Fruit fly (Drosophila melanogaster) whole organism, embryonic: ENCODE data around the gene CG33298.

Source experiments
- Asciz ChIP-seq: fragments of 200-800 bp; sonication (Bioruptor generic); optimal IDR thresholded peaks from 2 replicates; lab custom pipeline; 2017; ENCODE audit warnings: missing biosample characterization, mild to moderate bottlenecking, missing genetic modification characterization, missing genetic modification reagents
- CG12219 ChIP-seq: fragments of 200-800 bp; sonication (Bioruptor generic); optimal IDR thresholded peaks from 3 replicates; lab custom pipeline; 2018; ENCODE audit warnings: missing biosample characterization, mild to moderate bottlenecking, missing genetic modification characterization
- CG1233 ChIP-seq: fragments of 200-800 bp; sonication (Bioruptor generic); optimal IDR thresholded peaks from 4 replicates; lab custom pipeline; 2018; ENCODE audit warnings: missing biosample characterization, mild to moderate bottlenecking, missing genetic modification characterization
- CG12769 ChIP-seq: fragments of 200-800 bp; sonication (Bioruptor generic); optimal IDR thresholded peaks from 2 replicates; lab custom pipeline; 2019; ENCODE audit warnings: missing biosample characterization, mild to moderate bottlenecking, missing genetic modification characterization, moderate library complexity
- CG13287 ChIP-seq: fragments of 200-800 bp; sonication (Bioruptor generic); IDR thresholded peaks from 2 replicates; pipeline ENCODE4 v1.3.6; 2022; ENCODE audit warnings: missing biosample characterization, missing genetic modification characterization; ENCODE audit not compliant: partially characterized antibody
- CG13296 ChIP-seq: fragments of 200-800 bp; sonication (Bioruptor generic); optimal IDR thresholded peaks from 3 replicates; lab custom pipeline; 2018; ENCODE audit warnings: missing biosample characterization, mild to moderate bottlenecking, missing genetic modification characterization
- CG14441 ChIP-seq: fragments of 200-800 bp; sonication (Bioruptor generic); IDR thresholded peaks from 2 replicates; pipeline ENCODE4 v1.3.6; 2022; ENCODE audit warnings: missing biosample characterization, missing genetic modification characterization
- CG15514 ChIP-seq: fragments of 200-800 bp; sonication (Bioruptor generic); optimal IDR thresholded peaks from 3 replicates; lab custom pipeline; 2017; ENCODE audit warnings: missing biosample characterization, missing genetic modification characterization, mild to moderate bottlenecking, moderate library complexity, missing genetic modification reagents
- CG15696 ChIP-seq: fragments of 200-800 bp; sonication (Bioruptor generic); optimal IDR thresholded peaks from 2 replicates; lab custom pipeline; 2019; ENCODE audit warnings: missing biosample characterization, mild to moderate bottlenecking, missing genetic modification characterization, moderate library complexity
- CG16813 ChIP-seq: fragments of 200-800 bp; sonication (Bioruptor generic); IDR thresholded peaks from 3 replicates; pipeline ENCODE4 v1.3.6; 2022; ENCODE audit warnings: missing biosample characterization, missing genetic modification characterization; ENCODE audit not compliant: partially characterized antibody
- CG18011 ChIP-seq: fragments of 200-800 bp; sonication (Bioruptor generic); optimal IDR thresholded peaks from 2 replicates; lab custom pipeline; 2017; ENCODE audit warnings: missing biosample characterization, missing genetic modification characterization, mild to moderate bottlenecking, moderate library complexity, missing genotype
- CG2120 ChIP-seq: fragments of 200-800 bp; sonication (Bioruptor generic); optimal IDR thresholded peaks from 3 replicates; lab custom pipeline; 2016; ENCODE audit warnings: missing biosample characterization, missing genetic modification characterization
- CG30020 ChIP-seq: fragments of 200-800 bp; optimal IDR thresholded peaks from 2 replicates; lab custom pipeline; 2019; ENCODE audit warnings: missing biosample characterization, mild to moderate bottlenecking, missing genetic modification characterization, moderate library complexity
- CG31441 ChIP-seq: fragments of 200-800 bp; sonication (Bioruptor generic); IDR thresholded peaks from 2 replicates; pipeline ENCODE4 v1.3.6; 2022; ENCODE audit warnings: missing biosample characterization, missing genetic modification characterization
- CG3281 ChIP-seq: fragments of 200-800 bp; sonication (Bioruptor generic); optimal IDR thresholded peaks from 3 replicates; lab custom pipeline; 2017; ENCODE audit warnings: missing biosample characterization, mild to moderate bottlenecking, missing genetic modification characterization
- CG34376 ChIP-seq: fragments of 200-800 bp; sonication (Bioruptor generic); optimal IDR thresholded peaks from 2 replicates; lab custom pipeline; 2018; ENCODE audit warnings: missing biosample characterization, mild to moderate bottlenecking, missing genetic modification characterization
- CG3726 ChIP-seq: fragments of 200-800 bp; sonication (Bioruptor generic); IDR thresholded peaks from 3 replicates; pipeline ENCODE4, ENCODE4 v1.3.6; 2022; ENCODE audit warnings: missing biosample characterization, missing genetic modification characterization
- CG4328 ChIP-seq: fragments of 200-800 bp; sonication (Bioruptor generic); optimal IDR thresholded peaks from 3 replicates; lab custom pipeline; 2017; ENCODE audit warnings: missing biosample characterization, missing genetic modification reagents, missing genetic modification characterization
- CG6683 ChIP-seq: fragments of 200-800 bp; sonication (Bioruptor generic); optimal IDR thresholded peaks from 2 replicates; lab custom pipeline; 2017; ENCODE audit warnings: missing biosample characterization, mild to moderate bottlenecking, missing genetic modification characterization, missing genetic modification reagents
- CG6765 ChIP-seq: fragments of 200-800 bp; sonication (Bioruptor generic); optimal IDR thresholded peaks from 3 replicates; lab custom pipeline; 2017; ENCODE audit warnings: missing biosample characterization, mild to moderate bottlenecking, missing genetic modification characterization
- CG8281 ChIP-seq: fragments of 200-800 bp; sonication (Bioruptor generic); optimal IDR thresholded peaks from 2 replicates; lab custom pipeline; 2018; ENCODE audit warnings: missing biosample characterization, mild to moderate bottlenecking, missing genetic modification characterization, moderate library complexity
- CG8290 ChIP-seq, 3 experiments: fragments of 200-800 bp; sonication (Bioruptor generic); optimal IDR thresholded peaks; 2 replicates each; lab custom pipeline; 2016 to 2019; ENCODE audit warnings: missing biosample characterization in 3 of 3, missing genetic modification characterization in 3 of 3, mild to moderate bottlenecking in 2 of 3, moderate library complexity in 1 of 3
- CG8924 ChIP-seq: fragments of 200-800 bp; optimal IDR thresholded peaks from 3 replicates; lab custom pipeline; 2019; ENCODE audit warnings: missing biosample characterization, mild to moderate bottlenecking, missing genetic modification characterization, moderate library complexity
- Eip74EF ChIP-seq, 2 experiments: fragments of 200-800 bp in 1 of 2; fragments of >200 bp in 1 of 2; sonication (Bioruptor generic) in 1 of 2; optimal IDR thresholded peaks; 2 replicates each; lab custom pipeline; 2017 to 2019; ENCODE audit warnings: missing biosample characterization in 2 of 2, missing genetic modification characterization in 2 of 2, mild to moderate bottlenecking in 1 of 2, moderate library complexity in 1 of 2
- Fer1 ChIP-seq: fragments of 200-800 bp; sonication (Bioruptor generic); optimal IDR thresholded peaks from 2 replicates; lab custom pipeline; 2017; ENCODE audit warnings: missing biosample characterization, mild to moderate bottlenecking, missing genetic modification characterization
- H15 ChIP-seq: fragments of 200-800 bp; sonication (Bioruptor generic); IDR thresholded peaks from 3 replicates; pipeline ENCODE4 v1.3.6; 2022; ENCODE audit warnings: missing biosample characterization, missing genetic modification characterization
- HHEX ChIP-seq: fragments of 200-800 bp; sonication (Bioruptor generic); optimal IDR thresholded peaks from 3 replicates; lab custom pipeline; 2017; ENCODE audit warnings: missing biosample characterization, mild to moderate bottlenecking, missing genetic modification characterization, missing genetic modification reagents
- Hmr ChIP-seq: fragments of 200-800 bp; sonication (Bioruptor generic); optimal IDR thresholded peaks from 3 replicates; lab custom pipeline; 2017; ENCODE audit warnings: mild to moderate bottlenecking, missing biosample characterization, missing genetic modification reagents, missing genetic modification characterization
- Meics ChIP-seq: fragments of 200-800 bp; sonication (Bioruptor generic); optimal IDR thresholded peaks from 2 replicates; lab custom pipeline; 2017; ENCODE audit warnings: missing biosample characterization, mild to moderate bottlenecking, missing genetic modification characterization
- Spps ChIP-seq: fragments of 200-800 bp; sonication (Bioruptor generic); optimal IDR thresholded peaks from 2 replicates; lab custom pipeline; 2018; ENCODE audit warnings: missing biosample characterization, mild to moderate bottlenecking, missing genetic modification characterization
- Trl ChIP-seq, 3 experiments: fragments of >200 bp in 2 of 3; fragments of 200-800 bp in 1 of 3; sonication (Bioruptor generic) in 1 of 3; optimal IDR thresholded peaks; 2 replicates in 1 of 3; 3 replicates in 2 of 3; lab custom pipeline; 2016 to 2017; ENCODE audit warnings: missing biosample characterization in 1 of 3, missing genetic modification characterization in 1 of 3
- caup ChIP-seq: fragments of 200-800 bp; sonication (Bioruptor generic); optimal IDR thresholded peaks from 3 replicates; lab custom pipeline; 2017; ENCODE audit warnings: missing biosample characterization, mild to moderate bottlenecking, missing genetic modification characterization, moderate library complexity; ENCODE audit not compliant: severe bottlenecking
- chn ChIP-seq: fragments of 200-800 bp; sonication (Bioruptor generic); optimal IDR thresholded peaks from 2 replicates; lab custom pipeline; 2016; ENCODE audit warnings: missing biosample characterization, missing genetic modification characterization
- dpn ChIP-seq, 2 experiments: fragments of 200-800 bp; sonication (Bioruptor generic); optimal IDR thresholded peaks; 3 replicates each; lab custom pipeline; 2016; ENCODE audit warnings: missing biosample characterization in 2 of 2, missing genetic modification characterization in 2 of 2
- eyg ChIP-seq: fragments of 200-800 bp; sonication (Bioruptor generic); optimal IDR thresholded peaks from 3 replicates; lab custom pipeline; 2016; ENCODE audit warnings: missing biosample characterization, missing genetic modification characterization
- gce ChIP-seq: fragments of 200-800 bp; sonication (Bioruptor generic); IDR thresholded peaks from 3 replicates; pipeline ENCODE4 v1.3.6; 2022; ENCODE audit warnings: missing biosample characterization, missing genetic modification characterization
- grau ChIP-seq: fragments of 200-800 bp; optimal IDR thresholded peaks from 3 replicates; lab custom pipeline; 2019; ENCODE audit warnings: missing biosample characterization, mild to moderate bottlenecking, missing genetic modification characterization, moderate library complexity
- lab ChIP-seq: fragments of 200-800 bp; sonication (Bioruptor generic); optimal IDR thresholded peaks from 3 replicates; lab custom pipeline; 2017; ENCODE audit warnings: missing biosample characterization, missing genetic modification characterization, mild to moderate bottlenecking, moderate library complexity, missing genetic modification reagents
- lbe ChIP-seq: fragments of 200-800 bp; sonication (Bioruptor generic); optimal IDR thresholded peaks from 2 replicates; lab custom pipeline; 2016; ENCODE audit warnings: missing biosample characterization, mild to moderate bottlenecking, missing genetic modification characterization
- nerfin-2 ChIP-seq: fragments of 200-800 bp; sonication (Bioruptor generic); IDR thresholded peaks from 2 replicates; pipeline ENCODE4 v1.3.6; 2022; ENCODE audit warnings: missing biosample characterization, missing genetic modification characterization; ENCODE audit not compliant: partially characterized antibody
- pho ChIP-seq: fragments of 200-800 bp; sonication (Bioruptor generic); optimal IDR thresholded peaks from 2 replicates; lab custom pipeline; 2016; ENCODE audit warnings: missing biosample characterization, missing genetic modification characterization
- sc ChIP-seq, 3 experiments: fragments of >200 bp in 2 of 3; fragments of 200-800 bp in 1 of 3; sonication (Bioruptor generic) in 1 of 3; optimal IDR thresholded peaks; 2 replicates in 2 of 3; 3 replicates in 1 of 3; lab custom pipeline; 2017; ENCODE audit warnings: mild to moderate bottlenecking in 1 of 3, missing biosample characterization in 1 of 3, missing genetic modification characterization in 1 of 3, missing genetic modification reagents in 1 of 3
- scrt ChIP-seq: fragments of 200-800 bp; sonication (Bioruptor generic); optimal IDR thresholded peaks from 2 replicates; lab custom pipeline; 2018; ENCODE audit warnings: missing biosample characterization, mild to moderate bottlenecking, missing genetic modification characterization, moderate library complexity
- slbo ChIP-seq: fragments of 200-800 bp; sonication (Bioruptor generic); IDR thresholded peaks from 2 replicates; pipeline ENCODE4 v1.3.6; 2022; ENCODE audit warnings: missing biosample characterization, missing genetic modification characterization
- so ChIP-seq: fragments of 200-800 bp; sonication (Bioruptor generic); IDR thresholded peaks from 3 replicates; pipeline ENCODE4 v1.3.6; 2022; ENCODE audit warnings: missing biosample characterization, missing genetic modification characterization
- sob ChIP-seq: fragments of 200-800 bp; sonication (Bioruptor generic); IDR thresholded peaks from 2 replicates; pipeline ENCODE4 v1.3.6; 2022; ENCODE audit warnings: missing biosample characterization, missing genetic modification characterization
- ssp ChIP-seq: fragments of 200-800 bp; sonication (Bioruptor generic); IDR thresholded peaks from 2 replicates; pipeline ENCODE4 v1.3.6; 2022; ENCODE audit warnings: missing biosample characterization, missing genetic modification characterization

Gene CG33298

dm6 chr2L:9509653-9510052, 14.4 kb downstream of the CG33298 start (continued):
- peak in 1 of 2 experiments; percentile 45 for TF ChIP-seq Eip74EF (GFP tag; optimal IDR thresholded peaks at IDR 0.05; lab: Kevin White, UChicago)
- TF ChIP-seq CG8290 (GFP tag; optimal IDR thresholded peaks at IDR 0.05; lab: Kevin White, UChicago) = no peak
- peak in 1 of 2 experiments; percentile 75 for TF ChIP-seq CG8290 (tag; optimal IDR thresholded peaks at IDR 0.05; lab: Kevin White, UChicago)
- no peak for TF ChIP-seq Spps (tag; lab: Kevin White, UChicago)
- TF ChIP-seq slbo (GFP tag; lab: Robert Waterston, UW) = no peak
- TF ChIP-seq so = 0 out of 3 replicates have a peak, but pooled peaks have one; percentile 57
- peak; percentile 13 for TF ChIP-seq CG18011
- peak; percentile 4 for TF ChIP-seq CG4328 (GFP tag; lab: Kevin White, UChicago)
- peak; percentile 26 for TF ChIP-seq CG34376 (GFP tag; lab: Kevin White, UChicago)
- no peak for TF ChIP-seq Trl (optimal IDR thresholded peaks at IDR 0.05; lab: Kevin White, UChicago)
- peak; percentile 25 for TF ChIP-seq Trl (GFP tag; optimal IDR thresholded peaks at IDR 0.05; lab: Kevin White, UChicago)
- TF ChIP-seq H15 (GFP tag; lab: Robert Waterston, UW) = no peak
- peak; percentile 77 for TF ChIP-seq CG13296 (GFP tag; lab: Kevin White, UChicago)
- peak; percentile 40; the same call in 1 of the 2 replicates for TF ChIP-seq sob (GFP tag; lab: Robert Waterston, UW)
- TF ChIP-seq CG14441 (GFP tag; lab: Robert Waterston, UW) = 0 out of 2 replicates have a peak, but pooled peaks have one; percentile 11
- peak; percentile 7 for TF ChIP-seq CG1233 (GFP tag; lab: Kevin White, UChicago)
- peak; percentile 53 for TF ChIP-seq HHEX (GFP tag; lab: Kevin White, UChicago)
- TF ChIP-seq CG31441 = no peak
- TF ChIP-seq sc (optimal IDR thresholded peaks at IDR 0.05; lab: Kevin White, UChicago) = no peak
- TF ChIP-seq sc (GFP tag; optimal IDR thresholded peaks at IDR 0.05; lab: Kevin White, UChicago) = peak; percentile 1
- TF ChIP-seq CG15696 (tag; lab: Kevin White, UChicago) = no peak
- TF ChIP-seq CG15514 (GFP tag; lab: Kevin White, UChicago) = peak; percentile 70
- peak; percentile 58 for TF ChIP-seq Meics (GFP tag; lab: Kevin White, UChicago)
- TF ChIP-seq CG2120 (GFP tag; lab: Kevin White, UChicago) = peak; percentile 47
- peak; percentile 41 for TF ChIP-seq CG12769 (tag; lab: Kevin White, UChicago)
- peak; percentile 16 for TF ChIP-seq grau (tag; lab: Kevin White, UChicago)
- TF ChIP-seq gce (GFP tag; lab: Robert Waterston, UW) = no peak
- TF ChIP-seq CG6683 (GFP tag; lab: Kevin White, UChicago) = peak; percentile 11
- TF ChIP-seq CG3726 (GFP tag; lab: Robert Waterston, UW) = no peak
- TF ChIP-seq Hmr (GFP tag; lab: Kevin White, UChicago) = peak; percentile 68
- peak; percentile 0 for TF ChIP-seq CG8924 (tag; lab: Kevin White, UChicago)
- no peak for TF ChIP-seq CG13287
- no peak for TF ChIP-seq CG8281 (tag; lab: Kevin White, UChicago)
- TF ChIP-seq dpn (GFP tag; optimal IDR thresholded peaks at IDR 0.05; lab: Kevin White, UChicago) = peak in 1 of 2 experiments; percentile 4
- TF ChIP-seq pho (GFP tag; lab: Kevin White, UChicago) = peak; percentile 21
- TF ChIP-seq eyg (GFP tag; lab: Kevin White, UChicago) = peak; percentile 33
- TF ChIP-seq caup = peak; percentile 60
- TF ChIP-seq nerfin-2 (GFP tag; lab: Robert Waterston, UW) = no peak
- peak; percentile 7 for TF ChIP-seq Asciz
- no peak for TF ChIP-seq CG30020 (tag; lab: Kevin White, UChicago)
- TF ChIP-seq scrt (GFP tag; lab: Kevin White, UChicago) = peak; percentile 35
- no peak for TF ChIP-seq CG16813 (GFP tag; lab: Robert Waterston, UW)
- peak; percentile 72 for TF ChIP-seq Fer1 (GFP tag; lab: Kevin White, UChicago)
- TF ChIP-seq CG3281 (GFP tag; lab: Kevin White, UChicago) = peak; percentile 53
- no peak for TF ChIP-seq ssp (GFP tag; lab: Robert Waterston, UW)
- peak; percentile 60 for TF ChIP-seq CG6765
- no peak for TF ChIP-seq lbe
- TF ChIP-seq chn (GFP tag; lab: Kevin White, UChicago) = no peak
- peak; percentile 4 for TF ChIP-seq CG12219 (GFP tag; lab: Kevin White, UChicago)
- peak; percentile 53 for TF ChIP-seq lab (GFP tag; lab: Kevin White, UChicago)
